Worm (Caenorhabditis elegans) whole organism, L3 larva: ENCODE data around the gene Y22D7AL.4.

Experiments
- R02D3.7 ChIP-seq: fragments of 150-350 bp; optimal IDR thresholded peaks from 2 replicates; lab custom pipeline; 2014; ENCODE audit warnings: missing biosample characterization, missing genetic modification characterization
- ZK546.5 ChIP-seq: sonication (generic microtip); optimal IDR thresholded peaks from 2 replicates; lab custom pipeline; 2017; ENCODE audit warnings: missing biosample characterization, missing genetic modification characterization
- ama-1 ChIP-seq: fragments of 150-350 bp; optimal IDR thresholded peaks from 2 replicates; lab custom pipeline; 2018
- ceh-16 ChIP-seq: sonication (generic microtip); optimal IDR thresholded peaks from 2 replicates; lab custom pipeline; 2017; ENCODE audit warnings: missing biosample characterization, missing genetic modification characterization
- ceh-28 ChIP-seq: fragments of 150-350 bp; optimal IDR thresholded peaks from 2 replicates; lab custom pipeline; 2014; ENCODE audit warnings: missing biosample characterization, missing genetic modification reagents, missing genetic modification characterization
- ceh-82 ChIP-seq: fragments of 150-350 bp; optimal IDR thresholded peaks from 2 replicates; lab custom pipeline; 2014; ENCODE audit warnings: missing biosample characterization, missing genetic modification characterization
- ceh-9 ChIP-seq: sonication (generic microtip); optimal IDR thresholded peaks from 2 replicates; lab custom pipeline; 2018; ENCODE audit warnings: missing biosample characterization, missing genetic modification characterization
- daf-12 ChIP-seq: fragments of 150-350 bp; optimal IDR thresholded peaks from 2 replicates; lab custom pipeline; 2014; ENCODE audit warnings: missing biosample characterization, missing genetic modification reagents, missing genetic modification characterization
- egl-27 ChIP-seq: sonication (generic microtip); optimal IDR thresholded peaks from 4 replicates; lab custom pipeline; 2017; ENCODE audit warnings: missing biosample characterization, missing genetic modification reagents, missing genetic modification characterization
- elt-1 ChIP-seq: fragments of 150-350 bp; optimal IDR thresholded peaks from 2 replicates; lab custom pipeline; 2014; ENCODE audit warnings: missing biosample characterization, missing genetic modification characterization
- elt-2 ChIP-seq: sonication (generic microtip); optimal IDR thresholded peaks from 2 replicates; lab custom pipeline; 2016; ENCODE audit warnings: missing genetic modification reagents, mild to moderate bottlenecking, missing genetic modification characterization, missing compliant biosample characterization
- elt-3 ChIP-seq, 3 experiments: fragments of 150-350 bp in 1 of 3; sonication (generic microtip) in 2 of 3; optimal IDR thresholded peaks; 2 replicates in 2 of 3; 4 replicates in 1 of 3; lab custom pipeline; 2014 to 2017; ENCODE audit warnings: missing biosample characterization in 3 of 3, missing genetic modification characterization in 3 of 3
- eor-1 ChIP-seq, 2 experiments: fragments of 150-350 bp; optimal IDR thresholded peaks; 2 replicates each; lab custom pipeline; 2014 to 2018; ENCODE audit warnings: missing biosample characterization in 2 of 2, missing genetic modification characterization in 2 of 2
- fos-1 ChIP-seq: fragments of 150-350 bp; optimal IDR thresholded peaks from 2 replicates; lab custom pipeline; 2014; ENCODE audit warnings: missing biosample characterization, missing genetic modification characterization
- hmg-11 ChIP-seq: sonication (generic microtip); optimal IDR thresholded peaks from 2 replicates; lab custom pipeline; 2016; ENCODE audit warnings: missing genetic modification characterization, missing compliant biosample characterization
- lin-39 ChIP-seq: fragments of 150-350 bp; optimal IDR thresholded peaks from 2 replicates; lab custom pipeline; 2018; ENCODE audit warnings: missing biosample characterization, missing genetic modification reagents, missing genetic modification characterization
- nfya-1 ChIP-seq: sonication (generic microtip); optimal IDR thresholded peaks from 2 replicates; lab custom pipeline; 2017; ENCODE audit warnings: missing genetic modification characterization, mild to moderate bottlenecking, missing compliant biosample characterization, antibody characterized with exemption, moderate library complexity; ENCODE audit not compliant: insufficient read depth
- nhr-11 ChIP-seq: fragments of 150-350 bp; optimal IDR thresholded peaks from 2 replicates; lab custom pipeline; 2014; ENCODE audit warnings: missing biosample characterization, missing genetic modification characterization
- nhr-12 ChIP-seq: fragments of 150-350 bp; optimal IDR thresholded peaks from 2 replicates; lab custom pipeline; 2014; ENCODE audit warnings: missing biosample characterization, missing genetic modification characterization
- nhr-23 ChIP-seq: fragments of 150-350 bp; optimal IDR thresholded peaks from 2 replicates; lab custom pipeline; 2014; ENCODE audit warnings: missing biosample characterization, missing genetic modification reagents, missing genetic modification characterization
- nhr-237 ChIP-seq: fragments of 150-350 bp; optimal IDR thresholded peaks from 2 replicates; lab custom pipeline; 2014; ENCODE audit warnings: missing biosample characterization, missing genetic modification characterization
- nhr-25 ChIP-seq: sonication (generic microtip); optimal IDR thresholded peaks from 2 replicates; lab custom pipeline; 2017; ENCODE audit warnings: missing biosample characterization, missing genetic modification characterization
- nhr-28 ChIP-seq: fragments of 150-350 bp; optimal IDR thresholded peaks from 2 replicates; lab custom pipeline; 2014; ENCODE audit warnings: missing biosample characterization, missing genetic modification characterization
- nhr-67 ChIP-seq: fragments of 150-350 bp; optimal IDR thresholded peaks from 2 replicates; lab custom pipeline; 2014; ENCODE audit warnings: missing biosample characterization, missing genetic modification characterization
- nhr-76 ChIP-seq: fragments of 150-350 bp; sonication (generic microtip); optimal IDR thresholded peaks from 5 replicates; lab custom pipeline; 2014; ENCODE audit warnings: missing biosample characterization, missing genetic modification characterization
- pha-4 ChIP-seq: fragments of 150-350 bp; optimal IDR thresholded peaks from 2 replicates; lab custom pipeline; 2014; ENCODE audit warnings: missing biosample characterization, missing genetic modification reagents, missing genetic modification characterization
- pqm-1 ChIP-seq: fragments of 150-350 bp; optimal IDR thresholded peaks from 2 replicates; lab custom pipeline; 2017; ENCODE audit warnings: missing biosample characterization, missing genetic modification characterization, inconsistent platforms
- sea-2 ChIP-seq: fragments of 150-350 bp; sonication (generic microtip); optimal IDR thresholded peaks from 4 replicates; lab custom pipeline; 2014; ENCODE audit warnings: missing biosample characterization, missing genetic modification reagents, missing genetic modification characterization
- snpc-4 ChIP-seq: fragments of 150-350 bp; optimal IDR thresholded peaks from 2 replicates; lab custom pipeline; 2014; ENCODE audit warnings: missing biosample characterization, missing genetic modification characterization
- tbx-2 ChIP-seq: sonication (generic microtip); optimal IDR thresholded peaks from 2 replicates; lab custom pipeline; 2016; ENCODE audit warnings: mild to moderate bottlenecking, missing genetic modification characterization, missing compliant biosample characterization
- unc-39 ChIP-seq: sonication (generic microtip); optimal IDR thresholded peaks from 4 replicates; lab custom pipeline; 2017; ENCODE audit warnings: missing biosample characterization, missing genetic modification characterization
- zag-1 ChIP-seq: fragments of 150-350 bp; optimal IDR thresholded peaks from 2 replicates; lab custom pipeline; 2014; ENCODE audit warnings: missing biosample characterization, missing genetic modification characterization
- ztf-4 ChIP-seq: fragments of 150-350 bp; optimal IDR thresholded peaks from 2 replicates; lab custom pipeline; 2014; ENCODE audit warnings: missing biosample characterization, missing genetic modification characterization

Y22D7AL.4 gene

ce11 chrIII:1618915-1619314 lies 7.5 kb upstream of the Y22D7AL.4 start, which contains the start of gene Y22D7AL.10 (continued):
- TF ChIP-seq daf-12 (peak; percentile 54), ZK546.5 (peak; percentile 68), fos-1 (tag; lab: Kevin White, UChicago) (peak; percentile 49), nhr-23 (tag; lab: Kevin White, UChicago) (peak; percentile 97)
- TF ChIP-seq, all 47 proteins: peak for 39

DNA sequence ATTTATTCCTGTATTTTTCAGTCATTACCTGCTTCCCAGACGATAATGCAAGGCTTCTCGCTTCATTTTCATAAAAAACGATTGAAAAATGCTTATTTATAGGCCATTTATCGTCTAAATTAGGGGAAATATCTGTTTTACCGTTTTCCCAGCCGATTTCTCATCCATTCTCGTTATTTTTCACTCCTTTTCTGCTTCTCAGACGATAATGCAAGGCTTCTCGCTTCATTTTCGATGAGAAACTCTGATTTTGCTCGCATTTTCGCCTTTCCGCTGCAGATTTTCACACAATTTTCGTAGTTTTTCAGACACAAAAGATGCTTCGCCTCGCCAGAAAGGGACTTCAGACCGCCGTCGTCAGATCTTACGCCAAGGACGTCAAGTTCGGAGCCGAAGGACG lies 7.0 kb upstream of the Y22D7AL.4 start, which contains the start of gene hsp-60:
TSS of gene hsp-60 (plus strand) at position 301 of the 400 bp plus-strand sequence.
- no peak for TF ChIP-seq lin-39 (tag; lab: Kevin White, UChicago)
- no peak for TF ChIP-seq pha-4

DNA sequence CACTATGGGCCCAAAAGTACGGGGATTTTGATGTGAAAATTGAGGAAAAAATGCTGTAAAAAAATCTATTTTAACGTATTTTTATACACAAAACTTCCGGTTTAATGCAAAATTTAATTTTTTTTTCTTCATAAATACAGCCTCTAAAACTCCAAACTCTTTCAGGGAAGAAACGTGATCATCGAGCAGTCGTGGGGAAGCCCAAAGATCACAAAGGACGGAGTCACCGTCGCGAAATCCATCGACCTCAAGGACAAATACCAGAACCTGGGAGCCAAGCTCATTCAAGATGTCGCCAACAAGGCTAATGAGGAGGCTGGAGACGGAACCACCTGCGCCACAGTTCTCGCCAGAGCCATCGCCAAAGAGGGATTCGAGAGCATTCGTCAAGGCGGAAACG lies 6.5 kb upstream of the Y22D7AL.4 start:
- TF ChIP-seq nfya-1 (tag; lab: Kevin White, UChicago) = no peak
- no peak for TF ChIP-seq eor-1 (tag; optimal IDR thresholded peaks at IDR 0.05; lab: Kevin White, UChicago)
- no peak for TF ChIP-seq ceh-9 (tag; lab: Kevin White, UChicago)
- no peak for TF ChIP-seq nhr-12 (tag; lab: Kevin White, UChicago)
- TF ChIP-seq zag-1 (tag; lab: Kevin White, UChicago) = no peak
- no peak for TF ChIP-seq pha-4
- no peak for TF ChIP-seq elt-1 (tag; lab: Kevin White, UChicago)
- TF ChIP-seq nhr-11 (tag; lab: Kevin White, UChicago) = no peak
- no peak for TF ChIP-seq sea-2 (GFP tag; lab: Kevin White, UChicago)
- TF ChIP-seq snpc-4 (tag; lab: Kevin White, UChicago) = no peak
- TF ChIP-seq ceh-28 (tag; lab: Kevin White, UChicago) = no peak

- TF ChIP-seq egl-27 (tag; lab: Kevin White, UChicago) = no peak
- TF ChIP-seq elt-3 (tag; optimal IDR thresholded peaks at IDR 0.05; lab: Kevin White, UChicago) = no peak
- no peak for TF ChIP-seq daf-12
- TF ChIP-seq ama-1 (lab: Kevin White, UChicago) = peak; percentile 15
Measured at ce11 chrIII:1621330-1621729, 5.1 kb upstream of the Y22D7AL.4 start.

DNA sequence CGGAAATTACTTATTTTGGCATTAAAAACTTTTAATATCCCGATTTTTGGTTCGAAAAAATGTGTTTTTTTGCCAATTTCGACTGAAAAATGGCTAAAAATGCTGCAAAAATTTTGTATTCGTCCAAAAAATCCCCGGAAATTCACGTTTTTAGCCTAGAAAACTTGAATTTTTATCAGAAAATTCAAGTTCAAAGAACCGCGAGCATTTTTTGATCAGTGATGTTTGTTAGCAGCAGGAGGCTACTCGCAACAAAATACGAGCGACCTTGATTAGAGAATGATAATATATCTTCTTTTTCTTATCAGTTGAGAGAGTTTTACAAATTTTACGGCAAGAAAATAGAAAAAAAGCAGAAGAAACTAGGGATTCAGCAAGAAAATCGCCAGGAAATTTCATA lies 4.1 kb upstream of the Y22D7AL.4 start:
- TF ChIP-seq hmg-11 (no peak), ztf-4 (tag; lab: Kevin White, UChicago) (no peak), ceh-82 (no peak), nhr-25 (no peak), ceh-28 (tag; lab: Kevin White, UChicago) (peak; percentile 14), nfya-1 (tag; lab: Kevin White, UChicago) (peak; percentile 41), nhr-67 (tag; lab: Kevin White, UChicago) (no peak), unc-39 (tag; lab: Kevin White, UChicago) (no peak), nhr-76 (no peak), elt-2 (tag; lab: Kevin White, UChicago) (peak; percentile 74), pqm-1 (tag; lab: Kevin White, UChicago) (peak; percentile 39), ceh-9 (tag; lab: Kevin White, UChicago) (no peak)

ce11 chrIII:1625660-1626275 lies 664 bp upstream of the Y22D7AL.4 start:
- TF ChIP-seq pqm-1 (tag; lab: Kevin White, UChicago) (no peak), pha-4 (no peak), nfya-1 (tag; lab: Kevin White, UChicago) (no peak), elt-3 (tag; optimal IDR thresholded peaks at IDR 0.05; lab: Kevin White, UChicago) (no peak), egl-27 (tag; lab: Kevin White, UChicago) (no peak), ceh-82 (no peak), R02D3.7 (tag; lab: Kevin White, UChicago) (no peak), ZK546.5 (no peak), nhr-67 (tag; lab: Kevin White, UChicago) (no peak), fos-1 (tag; lab: Kevin White, UChicago) (no peak), tbx-2 (tag; lab: Kevin White, UChicago) (no peak), elt-1 (tag; lab: Kevin White, UChicago) (no peak), nhr-11 (tag; lab: Kevin White, UChicago) (no peak), ceh-16 (tag; lab: Kevin White, UChicago) (no peak), nhr-237 (tag; lab: Kevin White, UChicago) (no peak), nhr-28 (no peak)
- TF ChIP-seq, all 47 proteins: peak for 0
